Fruit fly (Drosophila melanogaster) whole organism, prepupa: ENCODE measurements around the gene NK7.1.

ENCODE experiments used
- Blimp-1 ChIP-seq: fragments of 200-800 bp; sonication (Bioruptor generic); optimal IDR thresholded peaks from 3 replicates; lab custom pipeline; 2017; ENCODE audit warnings: missing biosample characterization, missing genetic modification characterization, mild to moderate bottlenecking, moderate library complexity, missing genetic modification reagents
- CG11294 ChIP-seq: fragments of 200-800 bp; sonication (Bioruptor generic); IDR thresholded peaks from 2 replicates; pipeline ENCODE4 v1.3.6; 2022; ENCODE audit warnings: missing biosample characterization, missing genetic modification characterization
- CG15336 ChIP-seq: fragments of 200-800 bp; sonication (Bioruptor generic); IDR thresholded peaks from 2 replicates; pipeline ENCODE4 v1.3.6; 2022; ENCODE audit warnings: missing biosample characterization, missing genetic modification characterization
- CG1621 ChIP-seq: fragments of 200-800 bp; sonication (Bioruptor generic); optimal IDR thresholded peaks from 3 replicates; lab custom pipeline; 2018; ENCODE audit warnings: missing biosample characterization, mild to moderate bottlenecking, missing genetic modification characterization
- CG16779 ChIP-seq: fragments of 200-800 bp; sonication (Bioruptor generic); optimal IDR thresholded peaks from 3 replicates; lab custom pipeline; 2017; ENCODE audit warnings: missing biosample characterization, mild to moderate bottlenecking, missing genetic modification characterization
- CG3032 ChIP-seq: fragments of 200-800 bp; optimal IDR thresholded peaks from 2 replicates; lab custom pipeline; 2019; ENCODE audit warnings: missing biosample characterization, mild to moderate bottlenecking, missing genetic modification characterization, moderate library complexity
- CG34406 ChIP-seq: fragments of 200-800 bp; sonication (Bioruptor generic); optimal IDR thresholded peaks from 3 replicates; lab custom pipeline; 2016; ENCODE audit warnings: missing biosample characterization, missing genetic modification characterization
- CG3919 ChIP-seq: fragments of 200-800 bp; sonication (Bioruptor generic); optimal IDR thresholded peaks from 3 replicates; lab custom pipeline; 2016; ENCODE audit warnings: missing biosample characterization, missing genetic modification characterization
- CG6163 ChIP-seq: fragments of 200-800 bp; sonication (Bioruptor generic); IDR thresholded peaks from 3 replicates; pipeline ENCODE4 v1.3.6; 2022; ENCODE audit warnings: missing biosample characterization, missing genetic modification characterization
- CG6276 ChIP-seq: fragments of 200-800 bp; sonication (Bioruptor generic); optimal IDR thresholded peaks from 2 replicates; lab custom pipeline; 2017; ENCODE audit warnings: missing biosample characterization, mild to moderate bottlenecking, missing genetic modification characterization
- CG6792 ChIP-seq: fragments of 200-800 bp; sonication (Bioruptor generic); optimal IDR thresholded peaks from 3 replicates; lab custom pipeline; 2016; ENCODE audit warnings: missing biosample characterization, missing genetic modification characterization
- CG6808 ChIP-seq: fragments of 200-800 bp; sonication (Bioruptor generic); optimal IDR thresholded peaks from 3 replicates; lab custom pipeline; 2017; ENCODE audit warnings: missing biosample characterization, missing genetic modification characterization, mild to moderate bottlenecking, moderate library complexity, missing genetic modification reagents
- CG6854 ChIP-seq: fragments of 200-800 bp; sonication (Bioruptor generic); optimal IDR thresholded peaks from 2 replicates; lab custom pipeline; 2017; ENCODE audit warnings: missing biosample characterization, mild to moderate bottlenecking, missing genetic modification characterization
- CG8119 ChIP-seq: fragments of 200-800 bp; sonication (Bioruptor generic); IDR thresholded peaks from 3 replicates; pipeline ENCODE4 v1.3.6; 2022; ENCODE audit warnings: missing biosample characterization, missing genetic modification characterization
- CG8632 ChIP-seq: fragments of 200-800 bp; sonication (Bioruptor generic); optimal IDR thresholded peaks from 3 replicates; lab custom pipeline; 2016; ENCODE audit warnings: missing biosample characterization, missing genetic modification characterization
- Eip78C ChIP-seq: fragments of 200-800 bp; sonication (Bioruptor generic); peaks from one replicate; lab custom pipeline; 2016; ENCODE audit warnings: missing biosample characterization, missing genetic modification characterization
- Ets21C ChIP-seq: fragments of 200-800 bp; sonication (Bioruptor generic); optimal IDR thresholded peaks from 3 replicates; lab custom pipeline; 2016; ENCODE audit warnings: missing biosample characterization, missing genetic modification characterization
- Gug ChIP-seq: fragments of 200-800 bp; sonication (Bioruptor generic); IDR thresholded peaks from 2 replicates; pipeline ENCODE4 v1.3.6; 2022; ENCODE audit warnings: missing biosample characterization, missing genetic modification characterization
- Hr4 ChIP-seq: fragments of 200-800 bp; sonication (Bioruptor generic); optimal IDR thresholded peaks from 3 replicates; lab custom pipeline; 2016; ENCODE audit warnings: missing biosample characterization, missing genetic modification characterization
- Lpt ChIP-seq: fragments of 200-800 bp; sonication (Bioruptor generic); optimal IDR thresholded peaks from 3 replicates; lab custom pipeline; 2016; ENCODE audit warnings: missing biosample characterization, missing genetic modification characterization
- OdsH ChIP-seq: fragments of 200-800 bp; sonication (Bioruptor generic); optimal IDR thresholded peaks from 3 replicates; lab custom pipeline; 2016; ENCODE audit warnings: missing biosample characterization, missing genetic modification characterization
- Sox102F ChIP-seq: fragments of 200-800 bp; sonication (Bioruptor generic); optimal IDR thresholded peaks from 2 replicates; lab custom pipeline; 2016; ENCODE audit warnings: missing biosample characterization, mild to moderate bottlenecking, missing genetic modification characterization
- Sox14 ChIP-seq: fragments of 200-800 bp; sonication (Bioruptor generic); optimal IDR thresholded peaks from 3 replicates; lab custom pipeline; 2016; ENCODE audit warnings: missing biosample characterization, missing genetic modification characterization
- Sox15 ChIP-seq: fragments of 200-800 bp; sonication (Bioruptor generic); optimal IDR thresholded peaks from 3 replicates; lab custom pipeline; 2016; ENCODE audit warnings: missing biosample characterization, missing genetic modification characterization
- dac ChIP-seq: fragments of 200-800 bp; sonication (Bioruptor generic); optimal IDR thresholded peaks from 2 replicates; lab custom pipeline; 2017; ENCODE audit warnings: missing biosample characterization, mild to moderate bottlenecking, missing genetic modification characterization
- dsx ChIP-seq: fragments of 200-800 bp; optimal IDR thresholded peaks from 3 replicates; lab custom pipeline; 2019; ENCODE audit warnings: missing biosample characterization, mild to moderate bottlenecking, missing genetic modification characterization, moderate library complexity; ENCODE audit not compliant: poor library complexity, severe bottlenecking
- eg ChIP-seq: fragments of 200-800 bp; sonication (Bioruptor generic); IDR thresholded peaks from 3 replicates; pipeline ENCODE4 v1.3.6; 2022; ENCODE audit warnings: missing biosample characterization, missing genetic modification characterization
- esn ChIP-seq: fragments of 200-800 bp; sonication (Bioruptor generic); optimal IDR thresholded peaks from 2 replicates; lab custom pipeline; 2016; ENCODE audit warnings: missing biosample characterization, mild to moderate bottlenecking, missing genetic modification characterization, moderate library complexity
- fd59A ChIP-seq: fragments of 200-800 bp; sonication (Bioruptor generic); optimal IDR thresholded peaks from 2 replicates; lab custom pipeline; 2017; ENCODE audit warnings: missing biosample characterization, mild to moderate bottlenecking, missing genetic modification characterization, missing genetic modification reagents
- fkh ChIP-seq: fragments of 200-800 bp; sonication (Bioruptor generic); optimal IDR thresholded peaks from 3 replicates; lab custom pipeline; 2017; ENCODE audit warnings: missing biosample characterization, mild to moderate bottlenecking, missing genetic modification characterization, moderate library complexity
- net ChIP-seq: fragments of 200-800 bp; sonication (Bioruptor generic); optimal IDR thresholded peaks from 3 replicates; lab custom pipeline; 2016; ENCODE audit warnings: missing biosample characterization, missing genetic modification characterization
- salr ChIP-seq, 2 experiments: fragments of 200-800 bp; sonication (Bioruptor generic); optimal IDR thresholded peaks; 3 replicates each; lab custom pipeline; 2016 to 2018; ENCODE audit warnings: missing biosample characterization in 2 of 2, missing genetic modification characterization in 2 of 2, mild to moderate bottlenecking in 1 of 2
- spab ChIP-seq: fragments of 200-800 bp; sonication (Bioruptor generic); optimal IDR thresholded peaks from 2 replicates; lab custom pipeline; 2017; ENCODE audit warnings: missing biosample characterization, mild to moderate bottlenecking, missing genetic modification characterization, missing genetic modification reagents
- ss ChIP-seq, 2 experiments: fragments of 200-800 bp; sonication (Bioruptor generic); optimal IDR thresholded peaks; 2 replicates in 1 of 2; 3 replicates in 1 of 2; lab custom pipeline; 2017 to 2018; ENCODE audit warnings: mild to moderate bottlenecking in 2 of 2, missing biosample characterization in 2 of 2, missing genetic modification characterization in 2 of 2, moderate library complexity in 1 of 2
- topi ChIP-seq: fragments of 200-800 bp; sonication (Bioruptor generic); optimal IDR thresholded peaks from 3 replicates; lab custom pipeline; 2016; ENCODE audit warnings: missing biosample characterization, missing genetic modification characterization
- vri ChIP-seq: fragments of 200-800 bp; sonication (Bioruptor generic); optimal IDR thresholded peaks from 3 replicates; lab custom pipeline; 2016; ENCODE audit warnings: missing biosample characterization, mild to moderate bottlenecking, missing genetic modification characterization

Gene NK7.1

DNA sequence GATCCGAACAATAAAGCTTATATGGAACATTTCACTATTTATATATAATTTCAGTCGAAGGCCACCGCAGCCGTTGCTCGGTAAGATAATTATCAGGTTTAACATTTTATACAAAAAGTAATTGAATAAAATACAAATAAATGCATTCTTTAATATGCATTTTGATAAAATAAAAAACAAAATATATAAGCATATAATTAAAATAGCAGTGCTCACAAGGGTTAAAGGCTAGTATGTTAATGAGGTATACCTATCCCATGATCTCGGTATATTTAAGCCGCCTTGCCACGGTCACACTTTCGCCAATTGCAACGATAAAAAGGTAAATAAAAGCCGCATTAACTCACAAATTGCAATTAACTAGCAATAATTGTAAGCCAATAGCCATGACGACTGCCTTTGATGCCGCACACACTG lies 63.9 kb downstream of the NK7.1 start, which contains the start of gene Polr2I (continued):
- TF ChIP-seq Blimp-1 (GFP tag; lab: Kevin White, UChicago), result no peak
- no peak for TF ChIP-seq net (GFP tag; lab: Kevin White, UChicago)
- no peak for TF ChIP-seq spab (GFP tag; lab: Kevin White, UChicago)
- peak; percentile 62 for TF ChIP-seq Sox14 (GFP tag; lab: Kevin White, UChicago)

- TF ChIP-seq CG6854 (GFP tag; lab: Kevin White, UChicago) (no peak), CG8632 (GFP tag; lab: Kevin White, UChicago) (no peak), CG6792 (GFP tag; lab: Kevin White, UChicago) (no peak), salr (GFP tag; optimal IDR thresholded peaks at IDR 0.05; lab: Kevin White, UChicago) (peak in 1 of 2 experiments; percentile 13), topi (no peak), Hr4 (no peak), Eip78C (peak; percentile 28), ss (GFP tag; optimal IDR thresholded peaks at IDR 0.05; lab: Kevin White, UChicago) (no peak), dsx (peak; percentile 23), CG3032 (tag; lab: Kevin White, UChicago) (no peak), Gug (GFP tag; lab: Robert Waterston, UW) (no peak), esn (GFP tag; lab: Kevin White, UChicago) (peak; percentile 27), Lpt (GFP tag; lab: Kevin White, UChicago) (no peak), Ets21C (no peak), CG8119 (no peak)
These were observed 64.6 kb downstream of the NK7.1 start for dm6 chr3R:14307972-14308673.

dm6 chr3R:14302128-14302527 lies 70.6 kb downstream of the NK7.1 start, which contains the start of gene IFT54:
Gene IFT54 (plus strand): TSS chr3R:14302428.
- TF ChIP-seq OdsH (no peak), Lpt (GFP tag; lab: Kevin White, UChicago) (no peak), Sox15 (GFP tag; lab: Kevin White, UChicago) (no peak), CG6808 (GFP tag; lab: Kevin White, UChicago) (no peak), CG11294 (GFP tag; lab: Robert Waterston, UW) (no peak), CG34406 (GFP tag; lab: Kevin White, UChicago) (no peak), Hr4 (no peak), fd59A (no peak), fkh (no peak), Sox102F (GFP tag; lab: Kevin White, UChicago) (no peak), CG16779 (tag; lab: Kevin White, UChicago) (no peak), dac (GFP tag; lab: Kevin White, UChicago) (no peak), dsx (no peak), CG6163 (GFP tag; lab: Robert Waterston, UW) (no peak)

dm6 chr3R:14299891-14300290 lies 72.9 kb downstream of the NK7.1 start:
- TF ChIP-seq fkh (peak; percentile 84), ss (GFP tag; optimal IDR thresholded peaks at IDR 0.05; lab: Kevin White, UChicago) (peak in 1 of 2 experiments; percentile 6), dsx (no peak)

DNA sequence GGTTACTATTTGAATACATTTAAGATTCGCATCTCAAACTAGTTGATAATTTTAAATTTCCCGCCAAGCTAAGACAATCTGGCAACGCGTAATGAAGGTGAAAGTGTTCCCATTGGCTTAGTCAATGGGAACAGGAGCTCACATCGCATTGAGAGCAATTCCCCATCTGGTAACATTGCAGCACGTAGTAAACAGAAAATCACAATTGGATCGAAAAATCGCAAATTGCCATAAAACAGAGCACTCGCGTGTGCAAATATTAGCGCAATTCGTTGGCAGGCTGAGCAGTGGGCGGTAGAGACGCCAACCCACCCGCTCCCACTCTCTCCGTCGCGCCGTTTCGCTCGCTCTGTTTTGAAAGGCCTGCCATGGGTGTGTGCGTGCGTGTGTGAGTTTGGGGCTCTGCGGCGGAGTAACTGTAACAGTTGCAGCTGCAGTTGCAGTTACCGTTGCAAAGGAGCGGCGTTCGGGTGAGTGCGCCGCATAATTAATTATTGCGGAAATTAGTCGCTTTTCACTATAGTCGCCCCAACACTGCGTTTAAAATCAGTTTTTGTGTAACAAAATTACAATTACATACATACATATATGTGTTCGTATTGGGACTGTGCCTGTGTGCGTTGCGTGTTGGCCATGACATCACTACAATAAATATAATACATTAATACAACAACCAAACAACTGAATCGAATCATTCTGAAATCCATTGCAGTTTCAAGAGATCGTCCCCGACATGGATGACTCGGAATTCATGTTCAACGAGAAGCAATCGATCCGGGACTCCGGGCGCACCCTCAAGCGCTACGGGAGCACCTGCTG lies 74.5 kb downstream of the NK7.1 start:
- TF ChIP-seq vri (GFP tag; lab: Kevin White, UChicago) (peak; percentile 26), CG6854 (GFP tag; lab: Kevin White, UChicago) (peak; percentile 64), ss (GFP tag; optimal IDR thresholded peaks at IDR 0.05; lab: Kevin White, UChicago) (peak in 1 of 2 experiments; percentile 21), CG1621 (tag; lab: Kevin White, UChicago) (no peak), CG6276 (GFP tag; lab: Kevin White, UChicago) (peak; percentile 2), CG15336 (GFP tag; lab: Robert Waterston, UW) (0 out of 2 replicates have a peak, but pooled peaks have one; percentile 12), CG3032 (tag; lab: Kevin White, UChicago) (no peak), salr (GFP tag; optimal IDR thresholded peaks at IDR 0.05; lab: Kevin White, UChicago) (peak in 1 of 2 experiments; percentile 8), CG8119 (peak; percentile 27; the same call in 1 of the 3 replicates), CG3919 (peak; percentile 17), Blimp-1 (GFP tag; lab: Kevin White, UChicago) (peak; percentile 99), CG8632 (GFP tag; lab: Kevin White, UChicago) (no peak), Eip78C (peak; percentile 74), fkh (peak; percentile 49), eg (0 out of 3 replicates have a peak, but pooled peaks have one; percentile 33)
